Worm (Caenorhabditis elegans): Measurements from ENCODE around the gene kgb-1.

The kgb-1 gene

DNA sequence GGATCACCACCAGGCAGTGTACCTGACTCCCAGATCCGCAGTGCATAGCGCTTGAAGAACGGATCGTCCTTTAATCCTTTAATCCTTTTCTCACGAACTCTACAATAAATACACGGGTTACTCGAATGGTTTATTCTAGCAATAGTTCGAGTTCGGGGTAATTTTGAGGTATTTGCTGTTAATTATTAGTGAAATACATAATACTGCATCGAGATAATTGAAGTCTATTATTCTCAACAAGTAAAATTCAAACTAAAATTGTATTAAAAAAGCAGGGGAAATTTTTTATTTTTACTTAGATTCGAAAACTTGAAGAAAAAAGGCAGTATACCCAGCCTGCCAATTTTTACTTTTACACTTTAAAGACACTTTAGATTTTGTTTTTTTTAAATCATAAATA is at the start of gene kgb-1:
TSS of gene kgb-1 (minus strand) at position 101 of the 400 bp plus-strand sequence.
- TF ChIP-seq F49E8.2 (tag; optimal IDR thresholded peaks at IDR 0.05; ENCODE audit: insufficient read depth) (no peak), snpc-1.3 (tag; optimal IDR thresholded peaks at IDR 0.05; ENCODE audit: insufficient read depth) (no peak), ceh-40 (GFP tag; IDR thresholded peaks at IDR 0.05) (no peak), let-526 (GFP tag; IDR thresholded peaks at IDR 0.05) (no peak), bed-1 (GFP tag; IDR thresholded peaks at IDR 0.05) (no peak), hsf-1 (GFP tag; IDR thresholded peaks at IDR 0.05) (no peak), atf-7 (tag; optimal IDR thresholded peaks at IDR 0.05) (no peak), F33H1.4 (GFP tag; IDR thresholded peaks at IDR 0.05) (no peak), ceh-58 (GFP tag; IDR thresholded peaks at IDR 0.05) (no peak), pbrm-1 (GFP tag; IDR thresholded peaks at IDR 0.05) (no peak), tlf-1 (GFP tag; optimal IDR thresholded peaks at IDR 0.05) (no peak), lin-35 (GFP tag; optimal IDR thresholded peaks at IDR 0.05) (no peak), Y67H2A.10 (GFP tag; conservative IDR thresholded peaks at IDR 0.05) (no peak), ekl-4 (GFP tag; IDR thresholded peaks at IDR 0.05) (no peak), F55B11.4 (tag; optimal IDR thresholded peaks at IDR 0.05; ENCODE audit: borderline replicate concordance, insufficient read depth) (no peak)

DNA sequence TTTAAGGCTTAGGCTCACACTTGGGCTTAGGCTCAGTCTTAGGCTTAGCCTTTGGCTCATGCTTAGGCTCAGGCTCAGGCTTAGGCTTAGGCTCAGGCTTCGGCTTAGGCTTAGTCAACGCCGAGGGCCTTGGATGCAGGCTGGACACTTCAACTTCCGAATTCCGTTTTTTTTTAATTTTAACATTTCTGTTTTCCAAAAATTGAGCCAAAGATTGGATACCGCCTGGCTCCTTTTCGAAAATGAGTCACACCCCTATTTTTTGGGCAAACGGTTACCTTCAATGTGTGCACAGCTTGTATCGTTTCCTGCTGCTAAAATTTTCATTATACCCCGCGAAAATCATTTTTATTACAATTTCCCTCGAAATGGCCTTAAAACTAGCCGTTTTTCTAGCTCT is 45.6 kb upstream of the kgb-1 start, which contains the start of gene M04G7.1:
TSS of gene M04G7.1 (plus strand) at position 301 of the 400 bp plus-strand sequence.
- TF ChIP-seq Y56A3A.18 (GFP tag; IDR thresholded peaks at IDR 0.05) (no peak), ztf-26 (tag; optimal IDR thresholded peaks at IDR 0.05) (no peak), ccch-3 (GFP tag; optimal IDR thresholded peaks at IDR 0.05) (no peak), unc-62 (GFP tag; optimal IDR thresholded peaks at IDR 0.05) (no peak), F49E8.2 (tag; optimal IDR thresholded peaks at IDR 0.05; ENCODE audit: insufficient read depth) (no peak), nhr-90 (tag; optimal IDR thresholded peaks at IDR 0.05) (no peak), nfyb-1 (GFP tag; IDR thresholded peaks at IDR 0.05) (no peak), B0261.1 (tag; optimal IDR thresholded peaks at IDR 0.05) (no peak), ets-4 (GFP tag; optimal IDR thresholded peaks at IDR 0.05) (no peak)

DNA sequence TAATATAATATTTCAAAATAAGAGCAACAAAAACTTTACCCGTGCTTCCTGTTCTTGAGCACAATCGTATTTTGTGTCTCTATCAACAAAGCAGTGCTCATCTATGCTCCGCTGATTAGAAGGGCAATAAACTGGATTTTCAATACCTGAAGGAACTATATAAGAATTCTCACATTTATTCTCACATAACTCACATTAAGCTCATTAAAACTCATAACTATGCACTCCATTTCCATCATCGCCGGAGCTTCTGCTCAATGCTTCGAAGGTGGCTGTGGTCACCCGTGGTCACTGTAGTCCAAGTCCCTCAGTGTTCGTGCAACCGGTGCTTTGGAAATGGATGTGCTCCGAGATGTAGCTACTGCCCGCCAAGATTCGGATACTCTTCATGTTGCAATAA is 45.0 kb upstream of the kgb-1 start, which contains the start of the genes Y66H1A.8 and M04G7.5:
TSS of gene Y66H1A.8 (minus strand) at position 101 of the 400 bp plus-strand sequence.
TSS of gene M04G7.5 (plus strand) at position 258 of the 400 bp plus-strand sequence.
- TF ChIP-seq attf-6 (GFP tag; IDR thresholded peaks at IDR 0.05) (no peak), snpc-1.1 (tag; optimal IDR thresholded peaks at IDR 0.05; ENCODE audit: insufficient read depth) (no peak), atf-7 (tag; optimal IDR thresholded peaks at IDR 0.05) (no peak), madf-10 (tag; optimal IDR thresholded peaks at IDR 0.05) (no peak), efl-1 (GFP tag; optimal IDR thresholded peaks at IDR 0.05) (no peak), ets-4 (GFP tag; optimal IDR thresholded peaks at IDR 0.05) (no peak), ztf-26 (tag; optimal IDR thresholded peaks at IDR 0.05) (no peak), F57C9.4 (tag; optimal IDR thresholded peaks at IDR 0.05) (no peak), dpl-1 (GFP tag; optimal IDR thresholded peaks at IDR 0.05) (no peak), fkh-3 (tag; optimal IDR thresholded peaks at IDR 0.05) (no peak)

DNA sequence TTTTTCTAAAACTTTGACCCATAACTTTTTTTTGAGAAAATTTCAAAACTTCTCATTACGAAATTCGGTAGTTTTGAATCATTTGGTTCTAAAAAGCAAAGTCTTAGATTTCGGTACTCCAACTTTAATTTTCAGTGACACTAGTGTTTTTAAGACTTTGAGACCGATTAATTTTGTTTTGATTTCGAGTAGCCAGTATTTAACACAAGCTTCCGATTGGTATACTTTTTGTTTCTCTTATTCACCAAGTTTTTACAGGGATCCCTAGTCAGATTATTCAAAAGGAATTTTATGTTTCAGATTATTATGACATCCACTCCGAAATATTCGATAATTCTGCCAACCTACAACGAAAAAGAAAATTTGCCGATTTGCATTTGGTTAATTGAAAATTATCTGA is 35.5 kb upstream of the kgb-1 start, which contains the start of gene dpm-1:
TSS of gene dpm-1 (plus strand) at position 301 of the 400 bp plus-strand sequence.
- TF ChIP-seq lsl-1 (GFP tag; optimal IDR thresholded peaks at IDR 0.05) (no peak), B0019.2 (GFP tag; conservative IDR thresholded peaks at IDR 0.05) (no peak), Y53F4B.3 (GFP tag; IDR thresholded peaks at IDR 0.05) (no peak), sptf-2 (GFP tag; optimal IDR thresholded peaks at IDR 0.05) (no peak), ama-1 (optimal IDR thresholded peaks at IDR 0.05) (no peak), ama-1 (GFP tag; optimal IDR thresholded peaks at IDR 0.05) (no peak), K11D2.4 (GFP tag; IDR thresholded peaks at IDR 0.05) (no peak), fkh-3 (tag; optimal IDR thresholded peaks at IDR 0.05) (no peak), ceh-27 (GFP tag; optimal IDR thresholded peaks at IDR 0.05) (no peak)

All from whole organism, young adult.